Worm (Caenorhabditis elegans) whole organism, L3 larva: Measurements from ENCODE around the gene K09A11.1.
"Not testable (repeated sequence)": the region's sequence is repeated elsewhere in the genome, so short reads cannot be mapped to it uniquely, and the experiment has no call there.

Experiments
- R02D3.7 ChIP-seq: fragments of 150-350 bp; optimal IDR thresholded peaks from 2 replicates; lab custom pipeline; 2014; ENCODE audit warnings: missing biosample characterization, missing genetic modification characterization
- ama-1 ChIP-seq: fragments of 150-350 bp; optimal IDR thresholded peaks from 2 replicates; lab custom pipeline; 2018
- ceh-82 ChIP-seq: fragments of 150-350 bp; optimal IDR thresholded peaks from 2 replicates; lab custom pipeline; 2014; ENCODE audit warnings: missing biosample characterization, missing genetic modification characterization
- ceh-9 ChIP-seq: sonication (generic microtip); optimal IDR thresholded peaks from 2 replicates; lab custom pipeline; 2018; ENCODE audit warnings: missing biosample characterization, missing genetic modification characterization
- elt-1 ChIP-seq: fragments of 150-350 bp; optimal IDR thresholded peaks from 2 replicates; lab custom pipeline; 2014; ENCODE audit warnings: missing biosample characterization, missing genetic modification characterization
- elt-2 ChIP-seq: sonication (generic microtip); optimal IDR thresholded peaks from 2 replicates; lab custom pipeline; 2016; ENCODE audit warnings: missing genetic modification reagents, mild to moderate bottlenecking, missing genetic modification characterization, missing compliant biosample characterization
- nhr-237 ChIP-seq: fragments of 150-350 bp; optimal IDR thresholded peaks from 2 replicates; lab custom pipeline; 2014; ENCODE audit warnings: missing biosample characterization, missing genetic modification characterization
- pqm-1 ChIP-seq: fragments of 150-350 bp; optimal IDR thresholded peaks from 2 replicates; lab custom pipeline; 2017; ENCODE audit warnings: missing biosample characterization, missing genetic modification characterization, inconsistent platforms
- snpc-4 ChIP-seq: fragments of 150-350 bp; optimal IDR thresholded peaks from 2 replicates; lab custom pipeline; 2014; ENCODE audit warnings: missing biosample characterization, missing genetic modification characterization
- tbx-2 ChIP-seq: sonication (generic microtip); optimal IDR thresholded peaks from 2 replicates; lab custom pipeline; 2016; ENCODE audit warnings: mild to moderate bottlenecking, missing genetic modification characterization, missing compliant biosample characterization

DNA sequence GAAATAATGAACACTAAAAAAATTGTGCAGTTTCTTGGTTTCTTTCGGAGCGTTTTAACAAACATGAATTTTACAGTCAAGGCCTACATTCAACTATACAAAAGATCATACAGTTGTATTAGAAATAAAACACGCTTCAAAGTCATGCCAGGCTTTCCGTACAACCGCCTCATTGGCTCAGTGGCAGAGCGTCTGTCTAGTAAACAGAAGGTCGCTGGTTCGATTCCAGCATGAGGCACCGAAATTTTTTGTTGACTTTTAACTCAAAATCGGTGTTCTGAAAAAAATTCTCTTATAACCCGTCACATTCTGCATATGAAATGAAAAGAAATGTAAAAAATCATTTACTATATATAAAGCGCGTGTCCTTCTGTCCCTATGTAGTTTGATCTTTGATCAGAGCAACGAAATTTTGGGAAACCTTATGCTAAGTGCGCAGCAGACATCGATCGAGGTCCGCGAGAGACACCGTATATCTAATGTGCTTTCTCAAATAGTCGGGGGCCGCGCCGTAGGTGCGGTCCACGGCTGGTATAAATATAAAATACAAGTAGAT is 1.2 kb upstream of the K09A11.1 start:
- not testable (repeated sequence) for TF ChIP-seq ama-1 (lab: Kevin White, UChicago); ceh-9 (tag; lab: Kevin White, UChicago); elt-1 (tag; lab: Kevin White, UChicago); tbx-2; R02D3.7 (tag; lab: Kevin White, UChicago); ceh-82 (tag; lab: Kevin White, UChicago); nhr-237; snpc-4
- TF ChIP-seq pqm-1 (peak; percentile 21), elt-2 (tag; lab: Kevin White, UChicago) (peak; percentile 23)
